Worm (Caenorhabditis elegans) whole organism, L4 larva: Measurements from ENCODE around the gene C47E12.14.

Experiments used
- gei-8 ChIP-seq: fragments of 200-800 bp; sonication (Bioruptor generic); optimal IDR thresholded peaks from 2 replicates; lab custom pipeline; 2018; ENCODE audit warnings: mild to moderate bottlenecking, missing genetic modification characterization, missing compliant biosample characterization
- lim-7 ChIP-seq: fragments of 200-800 bp; sonication (Bioruptor generic); IDR thresholded peaks from 2 replicates; pipeline ENCODE4 v1.3.6; 2022; ENCODE audit warnings: missing genetic modification characterization, missing compliant biosample characterization
- mep-1 ChIP-seq: fragments of 150-350 bp; sonication (generic microtip); optimal IDR thresholded peaks from 3 replicates; lab custom pipeline; 2014; ENCODE audit warnings: missing biosample characterization, missing genetic modification characterization
- mxl-3 ChIP-seq: fragments of 200-800 bp; sonication (Bioruptor generic); optimal IDR thresholded peaks from 2 replicates; lab custom pipeline; 2018; ENCODE audit warnings: mild to moderate bottlenecking, missing genetic modification characterization, missing compliant biosample characterization
- nhr-28 ChIP-seq: fragments of 150-350 bp; optimal IDR thresholded peaks from 2 replicates; lab custom pipeline; 2014; ENCODE audit warnings: missing biosample characterization, missing genetic modification characterization
- pha-4 ChIP-seq, 2 experiments: fragments of 150-350 bp in 1 of 2; fragments of 200-800 bp in 1 of 2; sonication (Bioruptor generic) in 1 of 2; IDR thresholded peaks in 1 of 2; optimal IDR thresholded peaks in 1 of 2; 2 replicates each; pipeline versions ENCODE4 v1.3.6 to Lab custom; 2014 to 2022; ENCODE audit warnings: missing genetic modification characterization in 2 of 2, missing genetic modification reagents in 2 of 2, missing biosample characterization in 1 of 2, missing compliant biosample characterization in 1 of 2
- unc-130 ChIP-seq: sonication (generic microtip); optimal IDR thresholded peaks from 2 replicates; lab custom pipeline; 2016; ENCODE audit warnings: missing genetic modification reagents, missing genetic modification characterization, missing compliant biosample characterization
- zfp-3 ChIP-seq: fragments of 200-800 bp; sonication (Bioruptor generic); conservative IDR thresholded peaks from 2 replicates; pipeline ENCODE4 v1.3.6; 2022; ENCODE audit warnings: missing genetic modification reagents, missing genetic modification characterization, missing compliant biosample characterization
- ztf-11 ChIP-seq: fragments of 150-350 bp; optimal IDR thresholded peaks from 2 replicates; lab custom pipeline; 2014; ENCODE audit warnings: missing biosample characterization, missing genetic modification characterization

DNA sequence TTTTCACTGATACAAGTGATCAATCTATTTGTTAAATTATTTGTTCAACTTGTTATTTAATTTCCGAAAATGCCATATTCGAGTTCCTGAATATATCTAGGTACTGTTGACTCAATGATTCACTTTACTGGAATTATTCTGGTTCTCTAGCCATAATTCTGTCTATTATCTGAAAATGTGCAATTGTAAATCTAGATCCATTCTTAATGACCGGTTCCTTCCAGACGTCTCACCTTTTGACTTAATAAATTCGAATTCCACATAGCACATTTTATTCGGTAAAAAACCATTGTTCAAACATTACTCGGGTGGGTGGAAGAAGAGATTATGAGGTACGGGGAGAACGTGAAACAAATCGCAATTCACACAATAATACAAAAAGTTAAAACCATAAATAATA is 13.2 kb upstream of the C47E12.14 start:
- TF ChIP-seq gei-8 (peak; percentile 7), nhr-28 (tag; lab: Kevin White, UChicago) (no peak), mep-1 (tag; lab: Kevin White, UChicago) (no peak), lim-7 (GFP tag; lab: Robert Waterston, UW) (no peak), pha-4 (GFP tag; IDR thresholded peaks at IDR 0.05; lab: Robert Waterston, UW) (no peak; the same call in 1 of the 2 replicates), pha-4 (tag; optimal IDR thresholded peaks at IDR 0.05; lab: Kevin White, UChicago) (no peak), ztf-11 (tag; lab: Kevin White, UChicago) (no peak), mxl-3 (no peak), unc-130 (GFP tag; lab: Kevin White, UChicago) (no peak), zfp-3 (GFP tag; lab: Robert Waterston, UW) (0 out of 2 replicates have a peak, but pooled peaks have one; percentile 19)
